Fruit fly (Drosophila melanogaster) whole organism, prepupa: Measurements from ENCODE around the gene LManII.

ENCODE experiments used
- CG11902 ChIP-seq: fragments of 200-800 bp; sonication (Bioruptor generic); optimal IDR thresholded peaks from 3 replicates; lab custom pipeline; 2016; ENCODE audit warnings: missing biosample characterization, missing genetic modification characterization
- Eip78C ChIP-seq: fragments of 200-800 bp; sonication (Bioruptor generic); peaks from one replicate; lab custom pipeline; 2016; ENCODE audit warnings: missing biosample characterization, missing genetic modification characterization
- Lpt ChIP-seq: fragments of 200-800 bp; sonication (Bioruptor generic); optimal IDR thresholded peaks from 3 replicates; lab custom pipeline; 2016; ENCODE audit warnings: missing biosample characterization, missing genetic modification characterization
- dsx ChIP-seq: fragments of 200-800 bp; optimal IDR thresholded peaks from 3 replicates; lab custom pipeline; 2019; ENCODE audit warnings: missing biosample characterization, mild to moderate bottlenecking, missing genetic modification characterization, moderate library complexity; ENCODE audit not compliant: poor library complexity, severe bottlenecking
- eg ChIP-seq: fragments of 200-800 bp; sonication (Bioruptor generic); IDR thresholded peaks from 3 replicates; pipeline ENCODE4 v1.3.6; 2022; ENCODE audit warnings: missing biosample characterization, missing genetic modification characterization
- svp ChIP-seq: fragments of 200-800 bp; sonication (Bioruptor generic); peaks from one replicate; lab custom pipeline; 2016; ENCODE audit warnings: missing biosample characterization, missing genetic modification characterization

LManII gene

DNA sequence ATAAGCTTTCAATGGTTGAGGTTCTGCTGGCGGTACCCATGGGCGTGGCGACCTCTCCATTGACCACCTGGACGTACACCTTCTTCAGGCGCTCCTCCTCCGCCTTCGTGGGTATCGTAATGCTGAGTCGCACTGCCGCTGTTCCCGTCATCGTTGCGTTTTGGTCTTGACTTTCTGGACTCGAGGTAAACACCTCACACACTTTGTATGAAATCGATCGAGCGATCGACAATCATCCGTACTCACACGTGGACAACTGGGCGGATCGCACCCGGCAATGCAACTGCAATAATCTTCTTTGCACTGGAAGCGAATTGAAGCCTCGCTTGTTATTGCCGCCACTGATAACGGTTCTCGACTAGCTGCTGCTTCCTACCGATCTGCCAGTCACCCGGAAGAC lies 52.6 kb downstream of the LManII start, which contains the start of gene CG7384:
Gene CG7384, minus strand, starts transcription at position 366 of the 400 bp plus-strand sequence.
- peak; percentile 84 for TF ChIP-seq svp (GFP tag; lab: Kevin White, UChicago)
- peak; percentile 81 for TF ChIP-seq dsx (GFP tag; lab: Kevin White, UChicago)
- 0 out of 3 replicates have a peak, but pooled peaks have one; percentile 14 for TF ChIP-seq eg (GFP tag; lab: Robert Waterston, UW)
- no peak for TF ChIP-seq Lpt (GFP tag; lab: Kevin White, UChicago)

DNA sequence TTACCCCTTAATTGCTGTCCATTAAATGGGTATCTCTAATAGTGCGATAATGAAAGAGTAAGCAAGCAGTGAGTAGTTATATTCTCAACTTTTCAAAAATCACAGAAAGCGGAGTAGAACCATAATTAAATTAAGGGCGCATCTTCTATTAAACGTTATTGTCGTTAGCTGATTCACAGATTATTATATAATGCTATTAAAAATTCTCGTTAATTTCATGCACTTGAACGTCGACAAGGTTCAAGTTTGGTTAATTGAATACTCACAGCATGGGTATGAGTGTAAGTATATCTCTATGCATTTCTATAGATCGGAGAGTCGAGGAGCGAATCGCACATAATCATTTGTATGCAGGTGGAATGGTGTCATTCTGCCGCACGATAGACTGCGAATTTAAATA lies 53.4 kb downstream of the LManII start:
- TF ChIP-seq Eip78C (GFP tag; lab: Kevin White, UChicago) (peak; percentile 38), CG11902 (GFP tag; lab: Kevin White, UChicago) (no peak)
- TF ChIP-seq, all 60 proteins: peak for 1
